Worm (Caenorhabditis elegans): ENCODE measurements around the gene C50F4.6.

The C50F4.6 gene

DNA sequence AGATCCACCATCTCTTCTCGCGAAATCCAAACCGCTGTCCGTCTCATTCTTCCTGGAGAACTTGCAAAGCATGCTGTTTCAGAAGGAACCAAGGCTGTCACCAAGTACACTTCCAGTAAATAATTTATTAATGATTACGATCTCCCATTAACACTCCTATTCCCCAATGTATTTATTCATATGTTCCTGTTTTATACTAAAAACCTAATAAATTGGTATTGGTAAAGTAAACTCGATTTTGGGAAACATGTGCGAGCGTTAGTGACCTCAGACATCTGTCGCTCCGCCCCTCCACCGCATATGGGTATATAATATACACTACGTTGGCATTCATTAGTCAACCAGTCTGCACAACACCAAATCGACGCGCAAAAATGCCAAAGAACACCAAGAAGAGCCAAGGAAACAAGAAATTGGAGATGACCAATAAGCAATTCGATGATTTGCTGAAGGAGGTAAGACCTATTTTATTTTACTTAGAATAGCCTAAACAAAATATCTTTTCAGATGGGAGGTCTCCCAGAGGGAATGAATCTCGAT, at the start of gene C50F4.6:
Gene C50F4.6 (plus strand): TSS at position 51 of the 540 bp plus-strand sequence.
- no peak for TF ChIP-seq F16B12.6 (tag; optimal IDR thresholded peaks at IDR 0.05)
- no peak for TF ChIP-seq ztf-11 (tag; optimal IDR thresholded peaks at IDR 0.05)
- TF ChIP-seq mep-1 (tag; optimal IDR thresholded peaks at IDR 0.05) = peak; percentile 1
- TF ChIP-seq ztf-4 (tag; optimal IDR thresholded peaks at IDR 0.05) = no peak
- no peak for TF ChIP-seq lin-13 (GFP tag; optimal IDR thresholded peaks at IDR 0.05)
- peak in 1 of 2 experiments; percentile 27 for TF ChIP-seq lsy-2 (tag; optimal IDR thresholded peaks at IDR 0.05)
- no peak for TF ChIP-seq nhr-20 (tag; optimal IDR thresholded peaks at IDR 0.05)
- TF ChIP-seq vab-15 (tag; optimal IDR thresholded peaks at IDR 0.05) = no peak
- no peak for TF ChIP-seq irx-1 (tag; optimal IDR thresholded peaks at IDR 0.05)
- no peak for TF ChIP-seq fos-1 (tag; optimal IDR thresholded peaks at IDR 0.05)
- no peak for TF ChIP-seq grh-1 (GFP tag; IDR thresholded peaks at IDR 0.05)
- no peak for TF ChIP-seq efl-1 (optimal IDR thresholded peaks at IDR 0.05)
- TF ChIP-seq efl-1 (GFP tag; optimal IDR thresholded peaks at IDR 0.05 in 1 of 2) = peak in 1 of 2 experiments; percentile 80
- no peak for TF ChIP-seq nhr-71 (tag; optimal IDR thresholded peaks at IDR 0.05)
- no peak for TF ChIP-seq nhr-28 (tag; optimal IDR thresholded peaks at IDR 0.05)
- no peak for TF ChIP-seq unc-86 (tag; optimal IDR thresholded peaks at IDR 0.05)
- no peak for TF ChIP-seq nhr-77 (tag; optimal IDR thresholded peaks at IDR 0.05)
- TF ChIP-seq pag-3 (tag; optimal IDR thresholded peaks at IDR 0.05; ENCODE audit: borderline replicate concordance, insufficient read depth) = no peak
- TF ChIP-seq ceh-82 (tag; optimal IDR thresholded peaks at IDR 0.05) = no peak
- TF ChIP-seq pqm-1 (tag; optimal IDR thresholded peaks at IDR 0.05) = no peak
- TF ChIP-seq nhr-76 (tag; optimal IDR thresholded peaks at IDR 0.05) = no peak
- TF ChIP-seq xbp-1 (tag; optimal IDR thresholded peaks at IDR 0.05) = no peak
- no peak for TF ChIP-seq mab-9 (GFP tag; IDR thresholded peaks at IDR 0.05)
- TF ChIP-seq ceh-8 (GFP tag; optimal IDR thresholded peaks at IDR 0.05) = no peak
- TF ChIP-seq ama-1 (optimal IDR thresholded peaks at IDR 0.05) = no peak
- TF ChIP-seq snpc-4 (tag; optimal IDR thresholded peaks at IDR 0.05) = no peak
- no peak for TF ChIP-seq hlh-4 (tag; optimal IDR thresholded peaks at IDR 0.05)
- no peak for TF ChIP-seq blmp-1 (tag; optimal IDR thresholded peaks at IDR 0.05)
- TF ChIP-seq zag-1 (tag; optimal IDR thresholded peaks at IDR 0.05) = no peak
- no peak for TF ChIP-seq tbx-2 (tag; optimal IDR thresholded peaks at IDR 0.05)
- TF ChIP-seq nhr-85 (tag) = peak; percentile 50

DNA sequence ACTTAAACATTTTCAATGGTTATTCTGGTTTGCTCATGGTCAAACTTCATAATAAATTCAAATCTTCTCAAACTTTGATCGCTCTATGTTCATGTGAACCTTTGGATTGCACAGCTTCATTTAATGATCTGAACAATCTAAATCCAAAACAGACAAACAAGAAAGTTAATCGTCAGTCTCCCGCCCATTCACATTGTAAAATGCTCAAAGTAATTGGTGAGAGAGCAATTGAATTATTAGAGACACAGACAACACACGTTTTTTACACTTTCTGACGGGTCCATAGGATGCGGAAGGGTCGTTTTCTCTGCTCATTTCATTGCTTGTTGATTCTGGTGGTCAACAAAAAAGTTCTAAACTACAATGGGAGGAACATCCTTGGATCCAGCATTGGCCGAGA, 49.1 kb upstream of the C50F4.6 start, which contains the start of gene gsnl-1:
Gene gsnl-1 (plus strand): TSS at position 301 of the 400 bp plus-strand sequence.
- no peak for TF ChIP-seq unc-30 (tag; optimal IDR thresholded peaks at IDR 0.05)
- TF ChIP-seq fkh-8 (tag; optimal IDR thresholded peaks at IDR 0.05) = no peak
- no peak for TF ChIP-seq C16A3.4 (tag; optimal IDR thresholded peaks at IDR 0.05)
- peak; percentile 20 for TF ChIP-seq rnt-1 (tag; optimal IDR thresholded peaks at IDR 0.05)
- TF ChIP-seq dpl-1 (GFP tag; optimal IDR thresholded peaks at IDR 0.05) = no peak
- TF ChIP-seq dsc-1 (tag; optimal IDR thresholded peaks at IDR 0.05) = peak; percentile 70
- TF ChIP-seq hlh-4 (tag; optimal IDR thresholded peaks at IDR 0.05) = no peak
- no peak for TF ChIP-seq zip-4 (GFP tag; optimal IDR thresholded peaks at IDR 0.05)
- no peak for TF ChIP-seq elt-2 (tag; optimal IDR thresholded peaks at IDR 0.05)
- TF ChIP-seq lin-14 (GFP tag; optimal IDR thresholded peaks at IDR 0.05) = peak; percentile 37
- no peak for TF ChIP-seq jun-1 (tag; optimal IDR thresholded peaks at IDR 0.05)
- no peak for TF ChIP-seq unc-98 (GFP tag; IDR thresholded peaks at IDR 0.05)
- no peak for TF ChIP-seq Y116A8C.19 (tag; optimal IDR thresholded peaks at IDR 0.05; ENCODE audit: borderline replicate concordance)
- no peak for TF ChIP-seq pqm-1 (tag; optimal IDR thresholded peaks at IDR 0.05)
- peak; percentile 19; the same call in 1 of the 2 replicates for TF ChIP-seq nhr-19 (GFP tag; conservative IDR thresholded peaks at IDR 0.05)
- no peak for TF ChIP-seq sox-4 (tag; optimal IDR thresholded peaks at IDR 0.05)
- TF ChIP-seq ceh-90 (tag; optimal IDR thresholded peaks at IDR 0.05) = no peak
- TF ChIP-seq nhr-71 (tag; optimal IDR thresholded peaks at IDR 0.05) = peak; percentile 19
- TF ChIP-seq nhr-76 (tag; optimal IDR thresholded peaks at IDR 0.05) = no peak
- TF ChIP-seq unc-130 (tag; optimal IDR thresholded peaks at IDR 0.05) = no peak

Measured in whole organism, L1 larva.